Fruit fly (Drosophila melanogaster) S2 (cell line): ENCODE measurements around the gene Pfdn6.

Experiments used
- CG8478 ChIP-seq: fragments of >200 bp; optimal IDR thresholded peaks from 2 replicates; lab custom pipeline; 2018
- CTCF ChIP-seq, 2 experiments: fragments of >200 bp; optimal IDR thresholded peaks; 2 replicates each; lab custom pipeline; 2018

- no peak for TF ChIP-seq CG8478
- no peak for TF ChIP-seq CTCF (optimal IDR thresholded peaks at IDR 0.05; lab: Kevin White, UChicago)
Measured at dm6 chr3L:19919981-19920380, 3.5 kb upstream of the Pfdn6 start.
